Worm (Caenorhabditis elegans) whole organism, L2 larva: ENCODE measurements around the gene Y38E10A.33.

Experiments
- aly-2 ChIP-seq: fragments of 150-350 bp; optimal IDR thresholded peaks from 2 replicates; lab custom pipeline; 2014; ENCODE audit warnings: missing biosample characterization, missing genetic modification characterization
- blmp-1 ChIP-seq: sonication (generic microtip); optimal IDR thresholded peaks from 2 replicates; lab custom pipeline; 2017; ENCODE audit warnings: missing genetic modification characterization, mild to moderate bottlenecking, missing compliant biosample characterization, antibody characterized with exemption, moderate library complexity; ENCODE audit not compliant: insufficient read depth
- egl-27 ChIP-seq: sonication (generic microtip); optimal IDR thresholded peaks from 3 replicates; lab custom pipeline; 2017; ENCODE audit warnings: missing biosample characterization, missing genetic modification reagents, missing genetic modification characterization
- mab-5 ChIP-seq: fragments of 150-350 bp; optimal IDR thresholded peaks from 2 replicates; lab custom pipeline; 2014; ENCODE audit warnings: missing biosample characterization, missing genetic modification characterization
- nhr-77 ChIP-seq: fragments of 150-350 bp; optimal IDR thresholded peaks from 2 replicates; lab custom pipeline; 2014; ENCODE audit warnings: missing biosample characterization, missing genetic modification characterization

ce11 chrII:12722049-12722448, 42.6 kb upstream of the Y38E10A.33 start:
- TF ChIP-seq mab-5 = no peak
- no peak for TF ChIP-seq nhr-77 (tag; lab: Kevin White, UChicago)
- no peak for TF ChIP-seq blmp-1 (tag; lab: Kevin White, UChicago)
- TF ChIP-seq egl-27 (tag; lab: Kevin White, UChicago) = no peak
- TF ChIP-seq aly-2 (tag; lab: Kevin White, UChicago) = no peak
